Fruit fly (Drosophila melanogaster) whole organism, embryonic: Measurements from ENCODE around the gene CG13984.

Source experiments
- Atf3 ChIP-seq: fragments of 200-800 bp; sonication (Bioruptor generic); optimal IDR thresholded peaks from 3 replicates; lab custom pipeline; 2016; ENCODE audit warnings: missing biosample characterization, missing genetic modification characterization
- Atf6 ChIP-seq: fragments of 200-800 bp; sonication (Bioruptor generic); IDR thresholded peaks from 2 replicates; pipeline ENCODE4 v1.3.6; 2022; ENCODE audit warnings: missing biosample characterization, missing genetic modification characterization
- CG1647 ChIP-seq: fragments of 200-800 bp; sonication (Bioruptor generic); optimal IDR thresholded peaks from 3 replicates; lab custom pipeline; 2016; ENCODE audit warnings: missing biosample characterization, missing genetic modification characterization
- CG2712 ChIP-seq: fragments of 200-800 bp; optimal IDR thresholded peaks from 3 replicates; lab custom pipeline; 2019; ENCODE audit warnings: missing biosample characterization, mild to moderate bottlenecking, missing genetic modification characterization, moderate library complexity
- CG9876 ChIP-seq: fragments of 200-800 bp; sonication (Bioruptor generic); optimal IDR thresholded peaks from 2 replicates; lab custom pipeline; 2016; ENCODE audit warnings: missing biosample characterization, missing genetic modification characterization
- CkIIα-i1 ChIP-seq: fragments of 200-800 bp; sonication (Bioruptor generic); IDR thresholded peaks from 2 replicates; pipeline ENCODE4 v1.3.6; 2022; ENCODE audit warnings: missing biosample characterization, missing genetic modification characterization
- HmgZ ChIP-seq: fragments of 200-800 bp; sonication (Bioruptor generic); optimal IDR thresholded peaks from 2 replicates; lab custom pipeline; 2018; ENCODE audit warnings: missing biosample characterization, mild to moderate bottlenecking, missing genetic modification characterization
- NfI ChIP-seq: fragments of 200-800 bp; sonication (Bioruptor generic); optimal IDR thresholded peaks from 3 replicates; lab custom pipeline; 2018; ENCODE audit warnings: missing biosample characterization, mild to moderate bottlenecking, missing genetic modification characterization, moderate library complexity
- bab2 ChIP-seq: fragments of 200-800 bp; sonication (Bioruptor generic); optimal IDR thresholded peaks from 2 replicates; lab custom pipeline; 2016; ENCODE audit warnings: missing biosample characterization, missing genetic modification characterization
- ham ChIP-seq: fragments of 200-800 bp; sonication (Bioruptor generic); IDR thresholded peaks from 2 replicates; pipeline ENCODE4 v1.3.6; 2022; ENCODE audit warnings: missing biosample characterization, missing genetic modification characterization
- lov ChIP-seq, 2 experiments: fragments of 200-800 bp in 1 of 2; fragments of >200 bp in 1 of 2; sonication (Bioruptor generic) in 1 of 2; IDR thresholded peaks in 1 of 2; optimal IDR thresholded peaks in 1 of 2; 2 replicates in 1 of 2; 3 replicates in 1 of 2; pipeline versions ENCODE4 v1.3.6 to Lab custom; 2017 to 2022; ENCODE audit warnings: missing biosample characterization in 1 of 2, missing genetic modification characterization in 1 of 2

dm6 chr2L:6319068-6319467, 10.4 kb downstream of the CG13984 start:
- TF ChIP-seq HmgZ (tag; lab: Kevin White, UChicago), result no peak
- no peak for TF ChIP-seq CG1647
- no peak for TF ChIP-seq CG2712 (tag; lab: Kevin White, UChicago)
- no peak for TF ChIP-seq ham (GFP tag; lab: Robert Waterston, UW)
- TF ChIP-seq Atf6, result no peak
- no peak for TF ChIP-seq CkIIα-i1 (GFP tag; lab: Robert Waterston, UW)
- TF ChIP-seq bab2 (GFP tag; lab: Kevin White, UChicago), result no peak
- TF ChIP-seq Atf3 (GFP tag; lab: Kevin White, UChicago), result no peak
- TF ChIP-seq NfI (GFP tag; lab: Kevin White, UChicago), result no peak
- no peak for TF ChIP-seq CG9876 (GFP tag; lab: Kevin White, UChicago)
- no peak for TF ChIP-seq lov (optimal IDR thresholded peaks at IDR 0.05; lab: Kevin White, UChicago)
- no peak for TF ChIP-seq lov (GFP tag; IDR thresholded peaks at IDR 0.05; lab: Robert Waterston, UW)
